Fruit fly (Drosophila melanogaster) whole organism, prepupa: Measurements from ENCODE around the gene Rdl.
A peak's percentile ranks its signal among the peaks of the same experiment; 100 is the strongest.

Experiments
- CG1621 ChIP-seq: fragments of 200-800 bp; sonication (Bioruptor generic); optimal IDR thresholded peaks from 3 replicates; lab custom pipeline; 2018; ENCODE audit warnings: missing biosample characterization, mild to moderate bottlenecking, missing genetic modification characterization
- CG16779 ChIP-seq: fragments of 200-800 bp; sonication (Bioruptor generic); optimal IDR thresholded peaks from 3 replicates; lab custom pipeline; 2017; ENCODE audit warnings: missing biosample characterization, mild to moderate bottlenecking, missing genetic modification characterization
- CG6854 ChIP-seq: fragments of 200-800 bp; sonication (Bioruptor generic); optimal IDR thresholded peaks from 2 replicates; lab custom pipeline; 2017; ENCODE audit warnings: missing biosample characterization, mild to moderate bottlenecking, missing genetic modification characterization
- Eip75B ChIP-seq: fragments of 200-800 bp; sonication (Bioruptor generic); optimal IDR thresholded peaks from 3 replicates; lab custom pipeline; 2016; ENCODE audit warnings: missing biosample characterization, missing genetic modification characterization
- Hr38 ChIP-seq: sonication (Bioruptor generic); optimal IDR thresholded peaks from 2 replicates; lab custom pipeline; 2016; ENCODE audit warnings: missing biosample characterization, missing genetic modification characterization
- Hr39 ChIP-seq: fragments of 200-800 bp; sonication (Bioruptor generic); optimal IDR thresholded peaks from 2 replicates; lab custom pipeline; 2016; ENCODE audit warnings: missing biosample characterization, missing genetic modification characterization
- Lpt ChIP-seq: fragments of 200-800 bp; sonication (Bioruptor generic); optimal IDR thresholded peaks from 3 replicates; lab custom pipeline; 2016; ENCODE audit warnings: missing biosample characterization, missing genetic modification characterization
- Smox ChIP-seq: fragments of 200-800 bp; sonication (Bioruptor generic); optimal IDR thresholded peaks from 3 replicates; lab custom pipeline; 2016; ENCODE audit warnings: missing biosample characterization, missing genetic modification characterization
- Sox102F ChIP-seq: fragments of 200-800 bp; sonication (Bioruptor generic); optimal IDR thresholded peaks from 2 replicates; lab custom pipeline; 2016; ENCODE audit warnings: missing biosample characterization, mild to moderate bottlenecking, missing genetic modification characterization
- dac ChIP-seq: fragments of 200-800 bp; sonication (Bioruptor generic); optimal IDR thresholded peaks from 2 replicates; lab custom pipeline; 2017; ENCODE audit warnings: missing biosample characterization, mild to moderate bottlenecking, missing genetic modification characterization
- eg ChIP-seq: fragments of 200-800 bp; sonication (Bioruptor generic); IDR thresholded peaks from 3 replicates; pipeline ENCODE4 v1.3.6; 2022; ENCODE audit warnings: missing biosample characterization, missing genetic modification characterization

dm6 chr3L:9126888-9127689 lies 54.9 kb downstream of the Rdl start:
- TF ChIP-seq dac (GFP tag; lab: Kevin White, UChicago) (peak; percentile 26), Hr39 (peak; percentile 2), CG16779 (tag; lab: Kevin White, UChicago) (peak; percentile 18), CG1621 (tag; lab: Kevin White, UChicago) (no peak), Sox102F (GFP tag; lab: Kevin White, UChicago) (no peak), Hr38 (GFP tag; lab: Kevin White, UChicago) (no peak), Smox (GFP tag; lab: Kevin White, UChicago) (no peak), Lpt (peak; percentile 3), Eip75B (peak; percentile 21), CG6854 (GFP tag; lab: Kevin White, UChicago) (no peak), eg (GFP tag; lab: Robert Waterston, UW) (peak; percentile 54; the same call in 1 of the 3 replicates)
